Fruit fly (Drosophila melanogaster): ENCODE results near the gene CG9992.

Gene CG9992

DNA sequence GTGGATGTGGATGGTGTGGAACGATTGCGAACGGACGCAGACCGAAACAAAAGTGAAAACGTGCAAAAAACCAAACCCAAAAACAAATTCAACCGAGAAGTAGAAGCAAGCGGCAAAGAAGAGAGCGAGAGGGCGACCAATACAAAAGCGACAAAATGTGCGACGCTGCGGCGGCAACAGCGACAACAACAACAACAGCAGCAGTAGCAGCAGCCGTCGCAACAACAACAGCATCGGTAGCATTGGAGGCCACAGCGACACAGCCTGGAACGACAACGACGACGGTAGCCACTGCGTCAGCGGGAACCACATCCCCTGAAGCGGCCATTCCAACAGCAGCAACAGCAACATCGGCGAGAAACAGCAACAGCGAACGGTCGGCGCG, 38.4 kb upstream of the CG9992 start:
- peak; percentile 7 for TF ChIP-seq cic (GFP tag; optimal IDR thresholded peaks at IDR 0.05)
- peak; percentile 44 for TF ChIP-seq Hr96 (GFP tag; optimal IDR thresholded peaks at IDR 0.05)
- TF ChIP-seq toe (GFP tag; optimal IDR thresholded peaks at IDR 0.05): no peak
- peak; percentile 82 for TF ChIP-seq bab1 (GFP tag; optimal IDR thresholded peaks at IDR 0.05)
- TF ChIP-seq Mnt (GFP tag; optimal IDR thresholded peaks at IDR 0.05): no peak
- no peak for TF ChIP-seq CG12768 (GFP tag; optimal IDR thresholded peaks at IDR 0.05)
- TF ChIP-seq tj (GFP tag; optimal IDR thresholded peaks at IDR 0.05): peak; percentile 59
- TF ChIP-seq CG11617 (GFP tag; optimal IDR thresholded peaks at IDR 0.05): peak; percentile 19
- TF ChIP-seq ovo (GFP tag; optimal IDR thresholded peaks at IDR 0.05): no peak

DNA sequence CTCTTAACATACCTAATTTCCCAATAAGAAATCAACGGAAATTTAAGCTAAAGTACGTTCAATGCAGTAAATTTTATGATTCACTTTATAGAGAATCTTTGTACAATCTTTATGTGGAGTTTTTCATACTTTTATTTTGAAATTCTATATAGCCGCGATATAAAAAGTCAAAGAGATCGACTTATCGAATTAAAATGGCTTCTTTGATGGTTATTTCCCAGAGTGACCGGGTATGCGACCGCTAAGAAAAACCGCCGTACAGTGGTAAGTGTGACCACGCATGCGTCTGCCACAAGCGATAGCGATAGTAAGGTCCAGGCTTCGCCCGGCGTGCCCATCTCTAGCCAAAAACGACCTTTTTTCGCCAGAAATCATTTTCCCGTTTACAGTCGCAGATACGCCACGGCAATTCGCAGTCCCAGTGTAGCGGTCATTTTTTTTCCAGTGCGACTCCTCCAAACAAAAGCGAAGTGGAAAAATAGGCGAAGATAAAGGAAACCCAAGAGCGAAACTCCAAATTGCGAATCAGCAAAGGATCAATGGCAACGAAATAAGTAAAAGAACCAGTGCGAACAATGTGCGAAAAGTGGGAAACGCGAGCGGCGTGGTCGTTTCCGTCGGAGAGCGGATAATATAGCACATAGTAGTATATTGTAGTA, 37.9 kb upstream of the CG9992 start, which contains the start of gene hang:
TSS of gene hang (plus strand) at position 366 of the 659 bp plus-strand sequence.
- TF ChIP-seq CG14711 (tag; optimal IDR thresholded peaks at IDR 0.05) (peak; percentile 8), bab1 (GFP tag; optimal IDR thresholded peaks at IDR 0.05) (peak; percentile 20), CG33017 (tag; optimal IDR thresholded peaks at IDR 0.05) (no peak), CG5204 (GFP tag; optimal IDR thresholded peaks at IDR 0.05) (no peak), CG7045 (GFP tag; optimal IDR thresholded peaks at IDR 0.05) (no peak), CG1620 (GFP tag; optimal IDR thresholded peaks at IDR 0.05) (peak; percentile 37), Mnt (GFP tag; optimal IDR thresholded peaks at IDR 0.05) (peak; percentile 83), cnc (optimal IDR thresholded peaks at IDR 0.05) (no peak), toe (GFP tag; optimal IDR thresholded peaks at IDR 0.05) (no peak), Hr96 (GFP tag; optimal IDR thresholded peaks at IDR 0.05) (peak; percentile 6), CG7101 (tag; optimal IDR thresholded peaks at IDR 0.05) (peak; percentile 37), CG11617 (GFP tag; optimal IDR thresholded peaks at IDR 0.05) (peak; percentile 65), ovo (GFP tag; optimal IDR thresholded peaks at IDR 0.05) (peak; percentile 45), CG12768 (GFP tag; optimal IDR thresholded peaks at IDR 0.05) (no peak), pad (GFP tag; optimal IDR thresholded peaks at IDR 0.05) (no peak), tj (GFP tag; optimal IDR thresholded peaks at IDR 0.05) (no peak), Crg-1 (GFP tag; optimal IDR thresholded peaks at IDR 0.05) (peak; percentile 25), kay (GFP tag; ENCODE audit: borderline replicate concordance) (no peak), cic (GFP tag; optimal IDR thresholded peaks at IDR 0.05) (peak; percentile 42), Clk (GFP tag; optimal IDR thresholded peaks at IDR 0.05) (no peak)

DNA sequence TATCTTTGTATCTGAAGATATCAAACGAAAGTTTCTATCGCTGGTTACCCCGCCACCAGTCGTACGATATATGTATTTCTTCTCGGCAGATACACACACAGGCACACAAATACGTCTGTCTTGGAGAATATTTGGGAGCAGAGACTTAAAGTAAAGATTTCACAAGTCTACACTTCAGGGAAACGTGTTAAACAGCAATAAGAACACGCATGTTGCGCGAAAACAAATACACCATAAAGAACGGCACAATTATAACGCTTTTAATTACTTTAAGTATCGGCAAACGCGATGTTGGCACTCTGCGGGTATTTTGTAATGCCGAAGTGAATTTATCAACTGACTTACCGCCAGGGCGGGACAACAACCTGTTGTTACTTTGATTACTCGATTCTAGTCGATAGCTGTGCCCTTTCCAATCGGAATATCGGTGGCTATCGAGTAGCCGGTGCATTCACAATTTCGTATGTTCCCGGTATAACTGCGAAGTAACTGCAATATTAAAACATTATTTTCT, 37.2 kb upstream of the CG9992 start, which contains the start of gene AnxB11:
TSS of gene AnxB11 (minus strand) at position 367 of the 514 bp plus-strand sequence.
- TF ChIP-seq pad (GFP tag; optimal IDR thresholded peaks at IDR 0.05): peak; percentile 55
- no peak for TF ChIP-seq cic (GFP tag; optimal IDR thresholded peaks at IDR 0.05)
- peak; percentile 18 for TF ChIP-seq tj (GFP tag; optimal IDR thresholded peaks at IDR 0.05)
- TF ChIP-seq bab1 (GFP tag; optimal IDR thresholded peaks at IDR 0.05): peak; percentile 6
- TF ChIP-seq Mnt (GFP tag; optimal IDR thresholded peaks at IDR 0.05): peak; percentile 69

DNA sequence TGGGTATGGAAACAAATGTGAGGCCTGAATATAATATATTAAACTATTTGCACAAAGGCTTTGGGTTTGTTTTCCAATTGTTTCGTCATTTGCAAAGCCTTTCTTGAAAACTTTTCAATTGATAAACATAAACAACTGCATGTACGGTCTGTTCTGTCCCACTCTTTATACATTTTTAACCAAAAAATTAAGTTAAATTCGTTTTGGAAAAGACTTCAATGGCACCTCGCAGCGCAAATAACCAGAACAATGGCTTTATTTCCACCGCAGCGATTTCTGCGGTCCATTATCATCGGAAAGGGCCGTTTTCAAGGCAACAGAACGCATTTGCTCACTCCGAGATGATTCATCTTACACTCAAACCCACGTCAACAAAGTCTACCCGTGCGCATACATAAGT, 36.2 kb upstream of the CG9992 start:
- no peak for TF ChIP-seq CG12768 (GFP tag; optimal IDR thresholded peaks at IDR 0.05)
- peak; percentile 56 for TF ChIP-seq kay (GFP tag; ENCODE audit: borderline replicate concordance)

DNA sequence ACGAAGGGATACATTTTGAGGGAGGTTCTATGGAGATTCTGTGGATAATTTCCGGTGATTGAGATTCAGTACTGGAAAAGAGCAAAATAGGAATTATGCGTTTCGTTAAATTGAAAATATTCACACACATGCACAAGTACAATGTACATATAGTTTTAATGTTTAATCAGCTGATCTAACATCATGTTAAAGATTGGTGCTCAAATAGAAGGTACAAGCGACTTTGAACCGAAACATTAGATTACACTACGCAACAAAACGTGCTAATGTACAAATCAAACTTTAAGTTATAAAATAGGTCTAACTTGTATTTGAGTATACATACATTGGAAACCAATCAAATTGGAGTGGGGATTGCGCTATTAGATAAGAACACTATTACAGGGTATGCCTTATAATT, 35.3 kb upstream of the CG9992 start:
- TF ChIP-seq kay (GFP tag; ENCODE audit: borderline replicate concordance) (no peak), CG14711 (tag; optimal IDR thresholded peaks at IDR 0.05) (no peak), cic (GFP tag; optimal IDR thresholded peaks at IDR 0.05) (no peak), CG11617 (GFP tag; optimal IDR thresholded peaks at IDR 0.05) (no peak), Clk (GFP tag; optimal IDR thresholded peaks at IDR 0.05) (no peak), CG1620 (GFP tag; optimal IDR thresholded peaks at IDR 0.05) (no peak), CG33017 (tag; optimal IDR thresholded peaks at IDR 0.05) (no peak), CG7045 (GFP tag; optimal IDR thresholded peaks at IDR 0.05) (no peak), tj (GFP tag; optimal IDR thresholded peaks at IDR 0.05) (no peak), pad (GFP tag; optimal IDR thresholded peaks at IDR 0.05) (no peak), CG5204 (GFP tag; optimal IDR thresholded peaks at IDR 0.05) (no peak), toe (GFP tag; optimal IDR thresholded peaks at IDR 0.05) (no peak), cnc (optimal IDR thresholded peaks at IDR 0.05) (no peak), CG12768 (GFP tag; optimal IDR thresholded peaks at IDR 0.05) (no peak), Crg-1 (GFP tag; optimal IDR thresholded peaks at IDR 0.05) (no peak), CG7101 (tag; optimal IDR thresholded peaks at IDR 0.05) (no peak), bab1 (GFP tag; optimal IDR thresholded peaks at IDR 0.05) (no peak)

DNA sequence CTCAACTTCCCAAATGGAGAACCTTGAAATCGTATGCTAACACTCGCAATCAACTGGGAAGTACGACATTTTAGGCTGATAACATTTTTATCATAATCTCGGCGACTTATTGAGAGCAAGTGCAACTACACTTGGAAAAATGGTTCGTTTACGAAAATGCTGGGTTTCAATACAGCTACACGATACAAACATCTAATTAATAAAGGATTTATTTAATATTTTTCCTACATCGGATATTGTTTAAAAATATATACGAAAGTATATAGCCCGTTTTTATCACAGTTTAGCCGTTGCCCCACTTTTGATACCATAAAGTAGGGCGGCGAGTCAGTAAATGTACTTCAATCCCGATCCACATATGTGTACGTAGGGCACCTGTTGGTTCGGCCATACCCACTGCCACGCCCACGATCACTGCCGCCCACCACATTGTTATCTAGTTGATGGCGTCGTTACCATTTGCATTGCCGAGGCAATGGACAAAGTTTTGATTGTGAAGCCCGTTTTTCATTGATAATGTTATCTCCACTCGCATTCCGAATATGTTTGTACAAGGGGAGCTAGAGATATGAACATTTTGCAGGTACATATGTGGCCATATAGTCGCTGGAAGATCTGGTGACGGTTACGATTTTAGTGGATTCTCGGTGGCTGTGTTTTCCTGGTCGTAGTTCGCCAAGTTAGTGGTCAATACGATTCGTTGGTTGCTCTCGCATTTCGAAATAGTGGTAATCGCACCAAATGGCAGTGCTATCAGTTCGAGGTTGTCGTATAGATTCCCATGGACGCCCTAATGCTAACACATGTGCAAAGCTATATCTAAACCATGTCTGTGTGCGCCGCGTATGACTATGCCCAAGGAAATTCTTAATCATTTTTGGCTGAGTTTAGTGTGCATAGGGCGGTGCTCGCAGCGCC, 30.0 kb upstream of the CG9992 start, which contains the start of gene Traf-like:
TSS of gene Traf-like (plus strand) at position 596 of the 918 bp plus-strand sequence.
- TF ChIP-seq cnc (optimal IDR thresholded peaks at IDR 0.05) (no peak), kay (GFP tag; ENCODE audit: borderline replicate concordance) (peak; percentile 55), CG7045 (GFP tag; optimal IDR thresholded peaks at IDR 0.05) (no peak), CG33017 (tag; optimal IDR thresholded peaks at IDR 0.05) (no peak), CG1620 (GFP tag; optimal IDR thresholded peaks at IDR 0.05) (no peak), Clk (GFP tag; optimal IDR thresholded peaks at IDR 0.05) (no peak), cic (GFP tag; optimal IDR thresholded peaks at IDR 0.05) (peak; percentile 38), CG12768 (GFP tag; optimal IDR thresholded peaks at IDR 0.05) (no peak), Mnt (GFP tag; optimal IDR thresholded peaks at IDR 0.05) (peak; percentile 22), CG7101 (tag; optimal IDR thresholded peaks at IDR 0.05) (no peak), CG5204 (GFP tag; optimal IDR thresholded peaks at IDR 0.05) (no peak), ovo (GFP tag; optimal IDR thresholded peaks at IDR 0.05) (no peak)
